Worm (Caenorhabditis elegans): ENCODE results near the gene H10D18.1.

H10D18.1 gene

DNA sequence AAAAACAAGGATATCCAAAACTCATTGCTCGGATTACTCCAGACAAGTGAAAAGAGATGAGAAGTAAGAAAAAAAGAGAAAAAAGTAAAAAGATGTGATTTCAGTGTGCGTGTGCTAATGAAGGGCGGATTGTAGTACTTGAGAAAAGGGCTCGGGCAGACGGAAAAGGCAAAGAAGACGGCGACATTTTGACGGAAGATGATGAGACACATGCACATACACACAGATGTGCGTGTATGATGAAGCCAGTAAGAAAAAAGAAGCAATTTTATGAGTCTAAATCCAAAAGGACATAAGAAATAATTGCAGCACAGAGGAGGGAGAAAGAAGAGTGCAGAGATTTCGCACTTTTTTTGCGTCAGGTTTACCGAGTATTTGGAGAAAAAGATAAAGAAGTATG lies 26.5 kb upstream of the H10D18.1 start:
- TF ChIP-seq cog-1 (tag; optimal IDR thresholded peaks at IDR 0.05) (no peak), ztf-29 (GFP tag; IDR thresholded peaks at IDR 0.05) (no peak), med-1 (GFP tag; optimal IDR thresholded peaks at IDR 0.05; ENCODE audit: insufficient read depth) (no peak), T22C8.4 (GFP tag; IDR thresholded peaks at IDR 0.05) (no peak), ref-1 (GFP tag; conservative IDR thresholded peaks at IDR 0.05) (no peak), flt-1 (GFP tag; IDR thresholded peaks at IDR 0.05) (no peak), ztf-23 (GFP tag; IDR thresholded peaks at IDR 0.05) (no peak), tab-1 (GFP tag; IDR thresholded peaks at IDR 0.05) (no peak), klf-2 (GFP tag; conservative IDR thresholded peaks at IDR 0.05) (no peak)

DNA sequence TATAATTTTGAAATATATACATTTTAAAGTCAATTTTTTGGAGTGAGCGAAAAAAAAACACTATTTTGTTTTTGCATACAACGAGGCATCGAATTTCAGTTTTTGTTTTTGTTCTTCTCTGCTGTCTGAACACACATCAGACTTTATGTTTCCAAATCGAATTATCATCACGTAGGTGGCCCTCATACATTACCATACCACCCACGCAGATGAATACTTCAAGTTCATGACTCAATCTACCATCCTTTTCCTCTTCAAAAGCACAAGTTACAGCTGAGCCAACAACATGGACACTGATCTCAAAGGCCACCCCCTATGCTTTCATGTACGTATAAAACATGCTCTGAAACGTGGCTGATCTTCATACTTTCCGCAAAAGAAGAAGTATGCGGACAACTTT lies 25.2 kb upstream of the H10D18.1 start, which contains the start of gene R08F11.7:
TSS of gene R08F11.7 (plus strand) at position 301 of the 400 bp plus-strand sequence.
- TF ChIP-seq flt-1 (GFP tag; IDR thresholded peaks at IDR 0.05), result no peak
- TF ChIP-seq tab-1 (GFP tag; IDR thresholded peaks at IDR 0.05), result no peak
- no peak for TF ChIP-seq ref-1 (GFP tag; conservative IDR thresholded peaks at IDR 0.05)
- no peak for TF ChIP-seq med-1 (GFP tag; optimal IDR thresholded peaks at IDR 0.05; ENCODE audit: insufficient read depth)
- TF ChIP-seq cog-1 (tag; optimal IDR thresholded peaks at IDR 0.05), result no peak
- no peak for TF ChIP-seq T22C8.4 (GFP tag; IDR thresholded peaks at IDR 0.05)
- no peak for TF ChIP-seq klf-2 (GFP tag; conservative IDR thresholded peaks at IDR 0.05)
- TF ChIP-seq ztf-23 (GFP tag; IDR thresholded peaks at IDR 0.05), result no peak
- TF ChIP-seq ztf-29 (GFP tag; IDR thresholded peaks at IDR 0.05), result no peak

DNA sequence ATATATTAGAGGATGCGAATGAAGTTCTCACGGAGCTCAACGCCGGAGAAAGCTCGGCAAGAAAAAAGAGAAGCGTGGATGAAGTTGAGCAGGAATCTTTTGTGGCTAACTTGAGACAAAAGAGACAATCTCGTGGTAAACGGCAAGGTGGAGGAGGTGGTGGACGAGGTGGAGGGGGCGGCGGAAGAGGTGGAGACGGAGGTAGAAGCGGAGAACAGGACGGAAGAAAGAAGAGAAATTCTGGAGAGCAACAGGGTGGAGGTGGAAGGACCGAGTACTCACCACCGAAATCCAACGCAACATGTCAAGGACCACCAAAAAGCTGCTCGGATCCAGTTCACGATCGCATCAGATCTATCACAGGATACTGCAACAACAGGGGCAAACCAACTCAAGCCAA lies 24.6 kb upstream of the H10D18.1 start:
- TF ChIP-seq ref-1 (GFP tag; conservative IDR thresholded peaks at IDR 0.05), result no peak
- no peak for TF ChIP-seq cog-1 (tag; optimal IDR thresholded peaks at IDR 0.05)
- no peak for TF ChIP-seq med-1 (GFP tag; optimal IDR thresholded peaks at IDR 0.05; ENCODE audit: insufficient read depth)
- TF ChIP-seq klf-2 (GFP tag; conservative IDR thresholded peaks at IDR 0.05), result no peak
- no peak for TF ChIP-seq ztf-23 (GFP tag; IDR thresholded peaks at IDR 0.05)
- TF ChIP-seq T22C8.4 (GFP tag; IDR thresholded peaks at IDR 0.05), result no peak
- TF ChIP-seq flt-1 (GFP tag; IDR thresholded peaks at IDR 0.05), result no peak
- TF ChIP-seq ztf-29 (GFP tag; IDR thresholded peaks at IDR 0.05), result no peak
- TF ChIP-seq tab-1 (GFP tag; IDR thresholded peaks at IDR 0.05), result no peak

DNA sequence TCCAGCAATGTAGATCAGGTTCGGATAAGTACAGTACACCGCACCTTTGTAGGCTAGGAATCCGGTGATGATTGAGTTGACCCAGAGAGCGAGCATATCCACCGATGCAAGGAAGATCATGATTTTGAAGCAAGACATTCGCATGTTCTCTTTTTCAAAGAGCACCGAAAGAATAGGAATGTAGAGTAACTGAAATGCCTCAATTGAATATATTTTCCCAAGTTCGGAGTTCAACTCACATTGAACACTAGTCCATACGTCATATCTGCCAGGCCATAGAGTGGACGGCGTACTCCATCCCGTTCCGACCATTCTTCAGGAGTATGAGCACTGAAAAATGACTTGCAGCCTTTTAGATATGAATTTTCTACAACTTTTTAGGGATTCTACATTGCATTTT lies 15.3 kb upstream of the H10D18.1 start:
- TF ChIP-seq klf-2 (GFP tag; conservative IDR thresholded peaks at IDR 0.05) (no peak), ztf-23 (GFP tag; IDR thresholded peaks at IDR 0.05) (no peak), flt-1 (GFP tag; IDR thresholded peaks at IDR 0.05) (no peak), ref-1 (GFP tag; conservative IDR thresholded peaks at IDR 0.05) (no peak), T22C8.4 (GFP tag; IDR thresholded peaks at IDR 0.05) (no peak), cog-1 (tag; optimal IDR thresholded peaks at IDR 0.05) (no peak), med-1 (GFP tag; optimal IDR thresholded peaks at IDR 0.05; ENCODE audit: insufficient read depth) (no peak), tab-1 (GFP tag; IDR thresholded peaks at IDR 0.05) (no peak), ztf-29 (GFP tag; IDR thresholded peaks at IDR 0.05) (no peak)

DNA sequence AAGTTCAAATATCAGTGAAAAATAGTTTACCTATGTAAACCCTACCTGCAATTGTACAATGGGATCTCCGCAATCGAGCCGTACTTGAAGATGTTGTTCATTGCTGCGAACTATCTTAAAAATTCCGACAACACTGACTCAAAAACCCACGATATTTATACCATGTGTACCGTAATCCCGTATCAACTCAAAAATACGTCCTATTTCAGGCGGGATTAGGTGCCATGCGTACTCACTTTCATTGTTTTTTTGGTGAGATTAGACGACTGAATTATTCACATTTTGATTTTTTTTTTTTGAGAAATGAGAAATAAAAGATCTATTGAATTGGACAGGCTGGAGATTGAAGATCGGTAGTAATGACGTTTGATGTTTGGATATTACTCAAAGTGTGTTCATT lies 14.6 kb upstream of the H10D18.1 start, which contains the start of gene srt-30:
TSS of gene srt-30 (minus strand) at position 101 of the 400 bp plus-strand sequence.
- TF ChIP-seq ztf-29 (GFP tag; IDR thresholded peaks at IDR 0.05) (no peak), med-1 (GFP tag; optimal IDR thresholded peaks at IDR 0.05; ENCODE audit: insufficient read depth) (no peak), flt-1 (GFP tag; IDR thresholded peaks at IDR 0.05) (no peak), tab-1 (GFP tag; IDR thresholded peaks at IDR 0.05) (no peak)

DNA sequence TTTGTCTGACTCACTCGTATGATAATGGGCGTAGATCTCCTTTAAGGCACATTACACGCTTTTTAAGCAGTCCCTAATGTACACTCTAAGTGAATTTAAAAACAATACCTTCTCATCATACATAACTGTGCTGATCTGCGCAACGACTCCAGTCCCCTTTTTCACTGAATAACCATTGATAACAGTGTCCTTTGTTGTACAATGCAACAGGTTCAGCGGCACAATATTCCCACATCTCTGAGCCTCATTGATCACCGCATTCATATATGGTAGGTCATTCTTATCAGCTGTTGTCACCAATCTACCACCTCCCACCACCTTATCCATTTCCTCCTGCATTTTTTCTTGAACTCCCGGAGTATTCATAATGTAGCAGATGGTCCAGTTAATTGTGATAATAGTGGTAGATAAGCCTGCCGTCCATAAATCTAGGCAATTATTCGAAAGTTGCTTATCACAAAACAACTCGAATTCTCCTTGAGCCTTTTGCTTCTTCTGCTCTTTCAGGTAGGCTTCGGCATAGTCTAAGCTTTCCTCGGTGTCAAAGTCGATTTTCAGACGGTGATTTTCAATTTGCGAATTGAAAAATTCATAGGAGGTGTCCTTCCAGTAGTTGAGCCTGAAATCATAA lies 13.1 kb upstream of the H10D18.1 start:
- TF ChIP-seq tab-1 (GFP tag; IDR thresholded peaks at IDR 0.05) (no peak), ref-1 (GFP tag; conservative IDR thresholded peaks at IDR 0.05) (no peak), med-1 (GFP tag; optimal IDR thresholded peaks at IDR 0.05; ENCODE audit: insufficient read depth) (no peak), ztf-29 (GFP tag; IDR thresholded peaks at IDR 0.05) (no peak), flt-1 (GFP tag; IDR thresholded peaks at IDR 0.05) (no peak), ztf-23 (GFP tag; IDR thresholded peaks at IDR 0.05) (no peak)

DNA sequence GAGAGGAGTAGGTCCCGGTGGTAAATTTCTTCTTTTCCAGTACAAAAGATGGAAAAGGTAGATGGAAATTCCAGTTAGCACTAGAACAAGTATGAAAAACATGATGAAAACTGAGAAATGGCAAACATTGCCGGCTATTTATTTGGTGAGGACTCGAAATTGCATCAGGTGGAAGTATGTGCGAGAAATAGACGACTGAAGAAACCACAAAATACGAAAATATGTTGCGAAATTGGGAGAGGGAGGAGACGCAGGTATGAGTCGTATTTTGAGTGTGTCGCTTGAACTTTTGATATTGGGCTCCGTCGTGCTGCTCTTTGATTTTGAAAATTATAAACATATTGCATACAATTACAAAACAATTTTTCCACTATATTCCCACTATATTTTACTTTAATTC lies 11.7 kb upstream of the H10D18.1 start, which contains the start of gene cyp-33C8:
TSS of gene cyp-33C8 (minus strand) at position 200 of the 400 bp plus-strand sequence.
- TF ChIP-seq T22C8.4 (GFP tag; IDR thresholded peaks at IDR 0.05) (no peak), klf-2 (GFP tag; conservative IDR thresholded peaks at IDR 0.05) (no peak), tab-1 (GFP tag; IDR thresholded peaks at IDR 0.05) (no peak), ztf-23 (GFP tag; IDR thresholded peaks at IDR 0.05) (no peak), flt-1 (GFP tag; IDR thresholded peaks at IDR 0.05) (no peak), med-1 (GFP tag; optimal IDR thresholded peaks at IDR 0.05; ENCODE audit: insufficient read depth) (no peak), ref-1 (GFP tag; conservative IDR thresholded peaks at IDR 0.05) (no peak), ztf-29 (GFP tag; IDR thresholded peaks at IDR 0.05) (no peak), cog-1 (tag; optimal IDR thresholded peaks at IDR 0.05) (no peak)

DNA sequence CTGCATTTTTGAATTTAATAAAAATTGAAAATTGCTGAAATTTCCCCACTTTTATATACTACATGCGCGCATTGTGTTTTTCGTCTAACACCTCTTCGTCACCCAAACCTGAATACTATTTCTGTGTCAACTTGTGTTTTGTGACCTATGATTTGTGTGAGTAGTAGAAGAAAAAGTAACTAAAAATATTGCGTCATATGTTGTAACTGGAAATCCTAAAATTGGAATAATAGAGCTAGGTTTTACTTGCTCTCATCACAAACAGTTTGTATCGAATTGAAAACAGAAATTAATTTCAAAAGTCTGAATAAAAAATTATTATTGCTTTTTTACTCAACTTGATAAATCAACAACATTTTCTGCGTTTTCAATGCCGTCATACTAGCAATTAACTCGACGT lies 9.5 kb upstream of the H10D18.1 start, which contains the start of gene R08F11.4:
TSS of gene R08F11.4 (minus strand) at position 29 of the 400 bp plus-strand sequence.
- TF ChIP-seq ztf-29 (GFP tag; IDR thresholded peaks at IDR 0.05), result no peak
- TF ChIP-seq T22C8.4 (GFP tag; IDR thresholded peaks at IDR 0.05), result no peak
- TF ChIP-seq ztf-23 (GFP tag; IDR thresholded peaks at IDR 0.05), result no peak
- TF ChIP-seq ref-1 (GFP tag; conservative IDR thresholded peaks at IDR 0.05), result no peak
- TF ChIP-seq tab-1 (GFP tag; IDR thresholded peaks at IDR 0.05), result no peak
- no peak for TF ChIP-seq flt-1 (GFP tag; IDR thresholded peaks at IDR 0.05)
- no peak for TF ChIP-seq cog-1 (tag; optimal IDR thresholded peaks at IDR 0.05)
- no peak for TF ChIP-seq klf-2 (GFP tag; conservative IDR thresholded peaks at IDR 0.05)
- TF ChIP-seq med-1 (GFP tag; optimal IDR thresholded peaks at IDR 0.05; ENCODE audit: insufficient read depth), result no peak

DNA sequence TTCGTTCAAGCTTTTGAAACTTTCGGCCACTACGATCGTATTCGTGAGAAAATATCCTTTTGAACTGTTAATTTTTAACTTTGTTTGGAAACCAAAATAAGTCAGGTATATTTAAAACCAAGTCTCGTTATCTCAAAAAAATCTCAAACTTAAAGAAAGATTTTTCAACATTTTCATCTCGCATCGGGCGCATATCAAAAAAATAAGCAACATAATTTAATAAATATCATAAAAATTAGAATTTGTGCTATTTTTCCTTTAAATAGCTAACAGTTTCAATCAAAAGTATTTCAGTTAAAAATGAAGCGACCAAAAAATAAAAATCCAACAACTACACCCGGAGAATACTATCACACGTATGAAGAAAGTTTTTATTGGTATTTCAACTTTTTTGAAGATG lies 9.1 kb upstream of the H10D18.1 start, which contains the start of gene srw-7:
TSS of gene srw-7 (plus strand) at position 301 of the 400 bp plus-strand sequence.
- TF ChIP-seq ref-1 (GFP tag; conservative IDR thresholded peaks at IDR 0.05) (no peak), med-1 (GFP tag; optimal IDR thresholded peaks at IDR 0.05; ENCODE audit: insufficient read depth) (no peak), flt-1 (GFP tag; IDR thresholded peaks at IDR 0.05) (no peak), tab-1 (GFP tag; IDR thresholded peaks at IDR 0.05) (no peak)

DNA sequence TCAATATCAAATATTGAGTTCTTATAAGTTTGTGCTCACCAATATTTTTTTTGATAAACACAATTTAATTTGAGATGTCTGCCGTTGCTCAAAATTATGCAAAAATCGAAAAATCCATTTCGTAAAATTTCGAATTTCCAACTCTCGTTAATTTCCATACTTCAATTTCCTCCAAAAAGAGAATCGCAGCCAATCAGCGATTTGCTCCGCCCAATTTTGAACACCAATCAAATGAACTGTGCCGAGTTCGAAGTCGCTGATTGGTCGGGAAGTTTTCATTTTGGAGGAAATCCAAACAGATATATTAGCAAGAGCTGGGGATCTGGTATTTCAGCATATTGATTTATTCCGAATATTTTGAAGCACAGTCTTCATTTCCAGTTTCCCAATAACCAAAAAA lies 7.2 kb upstream of the H10D18.1 start:
- TF ChIP-seq cog-1 (tag; optimal IDR thresholded peaks at IDR 0.05), result no peak
- no peak for TF ChIP-seq tab-1 (GFP tag; IDR thresholded peaks at IDR 0.05)
- no peak for TF ChIP-seq ztf-29 (GFP tag; IDR thresholded peaks at IDR 0.05)
- TF ChIP-seq T22C8.4 (GFP tag; IDR thresholded peaks at IDR 0.05), result no peak
